Fruit fly (Drosophila melanogaster) whole organism, embryonic: Measurements from ENCODE around the gene CG3740.

ENCODE experiments used
- Ada2b ChIP-seq: fragments of 200-800 bp; sonication (Bioruptor generic); IDR thresholded peaks from 2 replicates; pipeline ENCODE4 v1.3.6; 2022; ENCODE audit warnings: missing biosample characterization, missing genetic modification characterization
- Atf6 ChIP-seq: fragments of 200-800 bp; sonication (Bioruptor generic); IDR thresholded peaks from 2 replicates; pipeline ENCODE4 v1.3.6; 2022; ENCODE audit warnings: missing biosample characterization, missing genetic modification characterization
- Bgb ChIP-seq: fragments of 200-800 bp; sonication (Bioruptor generic); IDR thresholded peaks from 2 replicates; pipeline ENCODE4 v1.3.6; 2022; ENCODE audit warnings: missing biosample characterization, missing genetic modification characterization; ENCODE audit not compliant: partially characterized antibody
- CG10209 ChIP-seq: fragments of 200-800 bp; sonication (Bioruptor generic); optimal IDR thresholded peaks from 3 replicates; lab custom pipeline; 2017; ENCODE audit warnings: missing biosample characterization, mild to moderate bottlenecking, missing genetic modification characterization, missing genetic modification reagents
- CG10543 ChIP-seq: fragments of 200-800 bp; sonication (Bioruptor generic); optimal IDR thresholded peaks from 3 replicates; lab custom pipeline; 2017; ENCODE audit warnings: missing biosample characterization, mild to moderate bottlenecking, missing genetic modification characterization, moderate library complexity
- CG1233 ChIP-seq: fragments of 200-800 bp; sonication (Bioruptor generic); optimal IDR thresholded peaks from 4 replicates; lab custom pipeline; 2018; ENCODE audit warnings: missing biosample characterization, mild to moderate bottlenecking, missing genetic modification characterization
- CG12769 ChIP-seq: fragments of 200-800 bp; sonication (Bioruptor generic); optimal IDR thresholded peaks from 2 replicates; lab custom pipeline; 2019; ENCODE audit warnings: missing biosample characterization, mild to moderate bottlenecking, missing genetic modification characterization, moderate library complexity
- CG14860 ChIP-seq: fragments of 200-800 bp; sonication (Bioruptor generic); IDR thresholded peaks from 3 replicates; pipeline ENCODE4 v1.3.6; 2022; ENCODE audit warnings: missing biosample characterization, missing genetic modification characterization; ENCODE audit not compliant: partially characterized antibody
- CG15601 ChIP-seq: fragments of 200-800 bp; sonication (Bioruptor generic); optimal IDR thresholded peaks from 3 replicates; lab custom pipeline; 2019; ENCODE audit warnings: missing biosample characterization, mild to moderate bottlenecking, missing genetic modification characterization, moderate library complexity
- CG17568 ChIP-seq: fragments of 200-800 bp; sonication (Bioruptor generic); optimal IDR thresholded peaks from 2 replicates; lab custom pipeline; 2018; ENCODE audit warnings: missing biosample characterization, mild to moderate bottlenecking, missing genetic modification characterization, moderate library complexity
- CG2199 ChIP-seq: fragments of 200-800 bp; sonication (Bioruptor generic); IDR thresholded peaks from 3 replicates; pipeline ENCODE4 v1.3.6; 2022; ENCODE audit warnings: missing biosample characterization, missing genetic modification characterization
- CG2712 ChIP-seq: fragments of 200-800 bp; optimal IDR thresholded peaks from 3 replicates; lab custom pipeline; 2019; ENCODE audit warnings: missing biosample characterization, mild to moderate bottlenecking, missing genetic modification characterization, moderate library complexity
- CG2889 ChIP-seq: fragments of 200-800 bp; sonication (Bioruptor generic); IDR thresholded peaks from 3 replicates; pipeline ENCODE4 v1.3.6; 2022; ENCODE audit warnings: missing biosample characterization, missing genetic modification characterization
- CG34224 ChIP-seq: fragments of 200-800 bp; sonication (Bioruptor generic); IDR thresholded peaks from 3 replicates; pipeline ENCODE4 v1.3.6; 2022; ENCODE audit warnings: missing biosample characterization, missing genetic modification characterization; ENCODE audit not compliant: partially characterized antibody
- CG34376 ChIP-seq: fragments of 200-800 bp; sonication (Bioruptor generic); optimal IDR thresholded peaks from 2 replicates; lab custom pipeline; 2018; ENCODE audit warnings: missing biosample characterization, mild to moderate bottlenecking, missing genetic modification characterization
- CG8290 ChIP-seq, 3 experiments: fragments of 200-800 bp; sonication (Bioruptor generic); optimal IDR thresholded peaks; 2 replicates each; lab custom pipeline; 2016 to 2019; ENCODE audit warnings: missing biosample characterization in 3 of 3, missing genetic modification characterization in 3 of 3, mild to moderate bottlenecking in 2 of 3, moderate library complexity in 1 of 3
- CG9876 ChIP-seq: fragments of 200-800 bp; sonication (Bioruptor generic); optimal IDR thresholded peaks from 2 replicates; lab custom pipeline; 2016; ENCODE audit warnings: missing biosample characterization, missing genetic modification characterization
- CTCF ChIP-seq: fragments of 200-800 bp; sonication (Bioruptor generic); optimal IDR thresholded peaks from 2 replicates; lab custom pipeline; 2017; ENCODE audit warnings: missing biosample characterization, mild to moderate bottlenecking, missing genetic modification characterization, moderate library complexity
- D19A ChIP-seq: fragments of 200-800 bp; optimal IDR thresholded peaks from 3 replicates; lab custom pipeline; 2019; ENCODE audit warnings: missing biosample characterization, mild to moderate bottlenecking, missing genetic modification characterization, moderate library complexity
- D19B ChIP-seq: fragments of 200-800 bp; sonication (Bioruptor generic); optimal IDR thresholded peaks from 2 replicates; lab custom pipeline; 2017; ENCODE audit warnings: missing biosample characterization, mild to moderate bottlenecking, missing genetic modification characterization
- Gsc ChIP-seq: fragments of 200-800 bp; sonication (Bioruptor generic); IDR thresholded peaks from 2 replicates; pipeline ENCODE4 v1.3.6; 2022; ENCODE audit warnings: missing biosample characterization, missing genetic modification characterization
- HmgD ChIP-seq: fragments of 200-800 bp; sonication (Bioruptor generic); optimal IDR thresholded peaks from 3 replicates; lab custom pipeline; 2016; ENCODE audit warnings: missing biosample characterization, missing genetic modification characterization
- MESR4 ChIP-seq: fragments of 200-800 bp; sonication (Bioruptor generic); optimal IDR thresholded peaks from 2 replicates; lab custom pipeline; 2018; ENCODE audit warnings: missing biosample characterization, mild to moderate bottlenecking, missing genetic modification characterization, moderate library complexity
- PHDP ChIP-seq: fragments of 200-800 bp; sonication (Bioruptor generic); optimal IDR thresholded peaks from 3 replicates; lab custom pipeline; 2018; ENCODE audit warnings: missing biosample characterization, mild to moderate bottlenecking, missing genetic modification characterization, moderate library complexity
- ac ChIP-seq: fragments of 200-800 bp; sonication (Bioruptor generic); optimal IDR thresholded peaks from 3 replicates; lab custom pipeline; 2017; ENCODE audit warnings: missing biosample characterization, mild to moderate bottlenecking, missing genetic modification characterization
- br ChIP-seq: fragments of >200 bp; optimal IDR thresholded peaks from 2 replicates; lab custom pipeline; 2017
- cad ChIP-seq: fragments of >200 bp; optimal IDR thresholded peaks from 2 replicates; lab custom pipeline; 2017; ENCODE audit warnings: missing biosample characterization, missing genetic modification characterization
- cas ChIP-seq: fragments of 200-800 bp; sonication (Bioruptor generic); IDR thresholded peaks from 2 replicates; pipeline ENCODE4 v1.3.6; 2022; ENCODE audit warnings: missing biosample characterization, missing genetic modification characterization
- dimm ChIP-seq: fragments of 200-800 bp; sonication (Bioruptor generic); IDR thresholded peaks from 2 replicates; pipeline ENCODE4 v1.3.6; 2022; ENCODE audit warnings: missing biosample characterization, missing genetic modification characterization
- dpn ChIP-seq, 2 experiments: fragments of 200-800 bp; sonication (Bioruptor generic); optimal IDR thresholded peaks; 3 replicates each; lab custom pipeline; 2016; ENCODE audit warnings: missing biosample characterization in 2 of 2, missing genetic modification characterization in 2 of 2
- eyg ChIP-seq: fragments of 200-800 bp; sonication (Bioruptor generic); optimal IDR thresholded peaks from 3 replicates; lab custom pipeline; 2016; ENCODE audit warnings: missing biosample characterization, missing genetic modification characterization
- fd3F ChIP-seq: fragments of 200-800 bp; sonication (Bioruptor generic); optimal IDR thresholded peaks from 2 replicates; lab custom pipeline; 2018; ENCODE audit warnings: missing biosample characterization, mild to moderate bottlenecking, missing genetic modification characterization, moderate library complexity
- fu2 ChIP-seq: fragments of 200-800 bp; sonication (Bioruptor generic); optimal IDR thresholded peaks from 2 replicates; lab custom pipeline; 2016; ENCODE audit warnings: missing biosample characterization, missing genetic modification characterization
- gcm ChIP-seq: fragments of 200-800 bp; sonication (Bioruptor generic); optimal IDR thresholded peaks from 2 replicates; lab custom pipeline; 2019; ENCODE audit warnings: missing biosample characterization, mild to moderate bottlenecking, missing genetic modification characterization, moderate library complexity
- gcm2 ChIP-seq: fragments of 200-800 bp; sonication (Bioruptor generic); optimal IDR thresholded peaks from 2 replicates; lab custom pipeline; 2016; ENCODE audit warnings: missing biosample characterization, missing genetic modification characterization
- gsb ChIP-seq: fragments of 200-800 bp; sonication (Bioruptor generic); IDR thresholded peaks from 2 replicates; pipeline ENCODE4 v1.3.6; 2022; ENCODE audit warnings: missing biosample characterization, missing genetic modification characterization
- gsb-n ChIP-seq: fragments of 200-800 bp; sonication (Bioruptor generic); optimal IDR thresholded peaks from 3 replicates; lab custom pipeline; 2018; ENCODE audit warnings: missing biosample characterization, mild to moderate bottlenecking, missing genetic modification characterization
- ham ChIP-seq: fragments of 200-800 bp; sonication (Bioruptor generic); IDR thresholded peaks from 2 replicates; pipeline ENCODE4 v1.3.6; 2022; ENCODE audit warnings: missing biosample characterization, missing genetic modification characterization
- inv ChIP-seq: fragments of 200-800 bp; sonication (Bioruptor generic); IDR thresholded peaks from 2 replicates; pipeline ENCODE4 v1.3.6; 2022; ENCODE audit warnings: missing biosample characterization, missing genetic modification characterization; ENCODE audit not compliant: partially characterized antibody
- kah ChIP-seq: fragments of 200-800 bp; sonication (Bioruptor generic); optimal IDR thresholded peaks from 2 replicates; lab custom pipeline; 2018; ENCODE audit warnings: missing biosample characterization, mild to moderate bottlenecking, missing genetic modification characterization
- lov ChIP-seq, 2 experiments: fragments of 200-800 bp in 1 of 2; fragments of >200 bp in 1 of 2; sonication (Bioruptor generic) in 1 of 2; IDR thresholded peaks in 1 of 2; optimal IDR thresholded peaks in 1 of 2; 2 replicates in 1 of 2; 3 replicates in 1 of 2; pipeline versions ENCODE4 v1.3.6 to Lab custom; 2017 to 2022; ENCODE audit warnings: missing biosample characterization in 1 of 2, missing genetic modification characterization in 1 of 2
- maf-S ChIP-seq: fragments of 200-800 bp; sonication (Bioruptor generic); optimal IDR thresholded peaks from 2 replicates; lab custom pipeline; 2016; ENCODE audit warnings: missing biosample characterization, missing genetic modification characterization
- nerfin-2 ChIP-seq: fragments of 200-800 bp; sonication (Bioruptor generic); IDR thresholded peaks from 2 replicates; pipeline ENCODE4 v1.3.6; 2022; ENCODE audit warnings: missing biosample characterization, missing genetic modification characterization; ENCODE audit not compliant: partially characterized antibody
- pnt ChIP-seq: fragments of 200-800 bp; sonication (Bioruptor generic); optimal IDR thresholded peaks from 3 replicates; lab custom pipeline; 2016; ENCODE audit warnings: missing biosample characterization, missing genetic modification characterization
- psq ChIP-seq: fragments of 200-800 bp; sonication (Bioruptor generic); optimal IDR thresholded peaks from 2 replicates; lab custom pipeline; 2017; ENCODE audit warnings: missing biosample characterization, missing genetic modification characterization
- repo ChIP-seq: fragments of 200-800 bp; sonication (Bioruptor generic); optimal IDR thresholded peaks from 2 replicates; lab custom pipeline; 2016; ENCODE audit warnings: missing biosample characterization, missing genetic modification characterization
- sqz ChIP-seq: fragments of 200-800 bp; sonication (Bioruptor generic); optimal IDR thresholded peaks from 3 replicates; lab custom pipeline; 2018; ENCODE audit warnings: missing biosample characterization, mild to moderate bottlenecking, missing genetic modification characterization
- sug ChIP-seq: fragments of 200-800 bp; optimal IDR thresholded peaks from 2 replicates; lab custom pipeline; 2019; ENCODE audit warnings: missing biosample characterization, mild to moderate bottlenecking, missing genetic modification characterization, moderate library complexity
- tap ChIP-seq: fragments of 200-800 bp; optimal IDR thresholded peaks from 3 replicates; lab custom pipeline; 2019; ENCODE audit warnings: missing biosample characterization, mild to moderate bottlenecking, missing genetic modification characterization, moderate library complexity
- trem ChIP-seq: fragments of 200-800 bp; optimal IDR thresholded peaks from 3 replicates; lab custom pipeline; 2019; ENCODE audit warnings: missing biosample characterization, mild to moderate bottlenecking, missing genetic modification characterization, moderate library complexity
- yki ChIP-seq: fragments of >200 bp; optimal IDR thresholded peaks from 3 replicates; lab custom pipeline; 2018

Gene CG3740

dm6 chrX:1669214-1669613 is at the start of gene CG3740, which contains the start of gene hfw (continued):
- no peak for TF ChIP-seq CG15601 (tag; lab: Kevin White, UChicago)
- TF ChIP-seq ac (GFP tag; lab: Kevin White, UChicago) = no peak
- no peak for TF ChIP-seq kah
- TF ChIP-seq gsb (GFP tag; lab: Robert Waterston, UW) = peak; percentile 22; the same call in 1 of the 2 replicates
- TF ChIP-seq repo (GFP tag; lab: Kevin White, UChicago) = no peak
- peak; percentile 51 for TF ChIP-seq CG8290 (GFP tag; optimal IDR thresholded peaks at IDR 0.05; lab: Kevin White, UChicago)
- TF ChIP-seq CG8290 (tag; optimal IDR thresholded peaks at IDR 0.05; lab: Kevin White, UChicago) = peak in 1 of 2 experiments; percentile 29
- TF ChIP-seq CG9876 (GFP tag; lab: Kevin White, UChicago) = no peak
- TF ChIP-seq sqz = no peak
- no peak for TF ChIP-seq maf-S (GFP tag; lab: Kevin White, UChicago)
- TF ChIP-seq CG34376 (GFP tag; lab: Kevin White, UChicago) = no peak
- peak; percentile 79 for TF ChIP-seq Ada2b (GFP tag; lab: Robert Waterston, UW)
- TF ChIP-seq PHDP (tag; lab: Kevin White, UChicago) = peak; percentile 60
- TF ChIP-seq CG12769 (tag; lab: Kevin White, UChicago) = no peak
- no peak for TF ChIP-seq gcm2 (GFP tag; lab: Kevin White, UChicago)
- 0 out of 3 replicates have a peak, but pooled peaks have one; percentile 34 for TF ChIP-seq CG2199 (GFP tag; lab: Robert Waterston, UW)
- peak; percentile 87 for TF ChIP-seq nerfin-2 (GFP tag; lab: Robert Waterston, UW)
- peak; percentile 93 for TF ChIP-seq CG14860 (GFP tag; lab: Robert Waterston, UW)
- no peak for TF ChIP-seq fu2 (GFP tag; lab: Kevin White, UChicago)
- no peak for TF ChIP-seq eyg (GFP tag; lab: Kevin White, UChicago)
- peak; percentile 64; the same call in 1 of the 2 replicates for TF ChIP-seq Atf6 (GFP tag; lab: Robert Waterston, UW)
- TF ChIP-seq CG2712 (tag; lab: Kevin White, UChicago) = peak; percentile 84
- TF ChIP-seq CG2889 = peak; percentile 53; the same call in 2 of the 3 replicates
- peak; percentile 68 for TF ChIP-seq sug (tag; lab: Kevin White, UChicago)
- peak; percentile 53 for TF ChIP-seq fd3F (GFP tag; lab: Kevin White, UChicago)
- TF ChIP-seq gsb-n (tag; lab: Kevin White, UChicago) = no peak
- TF ChIP-seq dpn (GFP tag; optimal IDR thresholded peaks at IDR 0.05; lab: Kevin White, UChicago) = peak; percentile 20 to 80
- peak; percentile 5 for TF ChIP-seq pnt (GFP tag; lab: Kevin White, UChicago)
- TF ChIP-seq Gsc (GFP tag; lab: Robert Waterston, UW) = no peak
- TF ChIP-seq tap (tag; lab: Kevin White, UChicago) = no peak
- TF ChIP-seq CG1233 (GFP tag; lab: Kevin White, UChicago) = peak; percentile 46
- no peak for TF ChIP-seq ham (GFP tag; lab: Robert Waterston, UW)
- TF ChIP-seq D19B (GFP tag; lab: Kevin White, UChicago) = peak; percentile 12
- no peak for TF ChIP-seq cad (GFP tag; lab: Kevin White, UChicago)
- TF ChIP-seq lov (optimal IDR thresholded peaks at IDR 0.05; lab: Kevin White, UChicago) = no peak
- TF ChIP-seq lov (GFP tag; IDR thresholded peaks at IDR 0.05; lab: Robert Waterston, UW) = no peak
- peak; percentile 45 for TF ChIP-seq psq (GFP tag; lab: Kevin White, UChicago)
- TF ChIP-seq br (lab: Kevin White, UChicago) = no peak
- no peak for TF ChIP-seq yki (lab: Kevin White, UChicago)
- TF ChIP-seq inv = peak; percentile 93
- no peak for TF ChIP-seq cas
- TF ChIP-seq CG34224 = peak; percentile 90
- no peak for TF ChIP-seq CG10543
- TF ChIP-seq D19A (tag; lab: Kevin White, UChicago) = no peak
- peak; percentile 34; the same call in 1 of the 2 replicates for TF ChIP-seq dimm (GFP tag; lab: Robert Waterston, UW)
- no peak for TF ChIP-seq MESR4 (GFP tag; lab: Kevin White, UChicago)
- TF ChIP-seq Bgb = peak; percentile 82
- peak; percentile 74 for TF ChIP-seq trem (tag; lab: Kevin White, UChicago)
- TF ChIP-seq CG10209 (GFP tag; lab: Kevin White, UChicago) = peak; percentile 62
- no peak for TF ChIP-seq CTCF (GFP tag; lab: Kevin White, UChicago)
- TF ChIP-seq CG17568 (GFP tag; lab: Kevin White, UChicago) = no peak
- TF ChIP-seq HmgD (GFP tag; lab: Kevin White, UChicago) = no peak
- TF ChIP-seq gcm = no peak
